Worm (Caenorhabditis elegans) whole organism, late embryonic: Measurements from ENCODE around the gene srx-121.

Experiments
- F13H6.1 ChIP-seq: sonication (generic microtip); optimal IDR thresholded peaks from 2 replicates; lab custom pipeline; 2016; ENCODE audit warnings: missing genetic modification characterization, missing compliant biosample characterization
- ama-1 ChIP-seq: fragments of 150-350 bp; optimal IDR thresholded peaks from 2 replicates; lab custom pipeline; 2014
- ceh-24 ChIP-seq: sonication (generic microtip); optimal IDR thresholded peaks from 2 replicates; lab custom pipeline; 2016; ENCODE audit warnings: mild to moderate bottlenecking, missing genetic modification characterization, missing compliant biosample characterization
- elt-2 ChIP-seq: sonication (generic microtip); optimal IDR thresholded peaks from 2 replicates; lab custom pipeline; 2016; ENCODE audit warnings: missing genetic modification reagents, missing genetic modification characterization, missing compliant biosample characterization
- ets-4 ChIP-seq: sonication (generic microtip); optimal IDR thresholded peaks from 2 replicates; lab custom pipeline; 2016; ENCODE audit warnings: missing genetic modification characterization, missing compliant biosample characterization
- fax-1 ChIP-seq: sonication (generic microtip); optimal IDR thresholded peaks from 2 replicates; lab custom pipeline; 2016; ENCODE audit warnings: missing genotype, missing genetic modification characterization, missing compliant biosample characterization
- hlh-30 ChIP-seq: sonication (generic microtip); optimal IDR thresholded peaks from 2 replicates; lab custom pipeline; 2017; ENCODE audit warnings: antibody characterized with exemption, missing genetic modification characterization, missing compliant biosample characterization; ENCODE audit not compliant: insufficient read depth
- hlh-6 ChIP-seq: sonication (generic microtip); optimal IDR thresholded peaks from 2 replicates; lab custom pipeline; 2016; ENCODE audit warnings: missing genotype, missing genetic modification characterization, missing compliant biosample characterization
- npax-4 ChIP-seq: sonication (generic microtip); optimal IDR thresholded peaks from 2 replicates; lab custom pipeline; 2016; ENCODE audit warnings: missing genetic modification characterization, missing compliant biosample characterization
- pag-3 ChIP-seq: sonication (generic microtip); optimal IDR thresholded peaks from 2 replicates; lab custom pipeline; 2016; ENCODE audit warnings: missing compliant biosample characterization, missing genetic modification characterization, borderline replicate concordance
- pha-4 ChIP-seq: fragments of 150-350 bp; optimal IDR thresholded peaks from 2 replicates; lab custom pipeline; 2018; ENCODE audit warnings: missing biosample characterization, missing genetic modification reagents, missing genetic modification characterization
- pqm-1 ChIP-seq: sonication (generic microtip); optimal IDR thresholded peaks from 2 replicates; lab custom pipeline; 2016; ENCODE audit warnings: missing genetic modification characterization, missing compliant biosample characterization
- ref-2 ChIP-seq: sonication (generic microtip); optimal IDR thresholded peaks from 2 replicates; lab custom pipeline; 2016; ENCODE audit warnings: missing genetic modification characterization, missing compliant biosample characterization
- rnt-1 ChIP-seq: sonication (generic microtip); optimal IDR thresholded peaks from 2 replicates; lab custom pipeline; 2016; ENCODE audit warnings: missing genetic modification characterization, missing compliant biosample characterization

- no peak for TF ChIP-seq fax-1 (tag; lab: Kevin White, UChicago)
- no peak for TF ChIP-seq pag-3 (tag; lab: Kevin White, UChicago)
- no peak for TF ChIP-seq hlh-30
- TF ChIP-seq npax-4 = no peak
- no peak for TF ChIP-seq rnt-1 (tag; lab: Kevin White, UChicago)
- TF ChIP-seq elt-2 (tag; lab: Kevin White, UChicago) = no peak
- no peak for TF ChIP-seq ceh-24 (tag; lab: Kevin White, UChicago)
- no peak for TF ChIP-seq ama-1
- TF ChIP-seq ref-2 (tag; lab: Kevin White, UChicago) = no peak
- no peak for TF ChIP-seq pha-4 (tag; lab: Kevin White, UChicago)
- no peak for TF ChIP-seq hlh-6
- TF ChIP-seq F13H6.1 (tag; lab: Kevin White, UChicago) = no peak
- no peak for TF ChIP-seq ets-4 (tag; lab: Kevin White, UChicago)
- TF ChIP-seq pqm-1 = no peak
These were observed 22.2 kb upstream of the srx-121 start, which contains the start of gene T20D4.15 for ce11 chrV:3394694-3395240.
